Worm (Caenorhabditis elegans) whole organism, L4/young adult: ENCODE results near the gene F59B10.4.

Source experiments
- W03F9.2 ChIP-seq: fragments of 150-350 bp; optimal IDR thresholded peaks from 2 replicates; lab custom pipeline; 2014; ENCODE audit warnings: missing biosample characterization, missing genetic modification characterization
- dao-5 ChIP-seq: sonication (generic microtip); optimal IDR thresholded peaks from 2 replicates; lab custom pipeline; 2016; ENCODE audit warnings: missing genotype, missing genetic modification characterization, moderate library complexity, missing compliant biosample characterization
- him-1 ChIP-seq: sonication (generic microtip); optimal IDR thresholded peaks from 2 replicates; lab custom pipeline; 2016; ENCODE audit warnings: missing genotype, missing genetic modification reagents, missing genetic modification characterization, missing compliant biosample characterization

The F59B10.4 gene

ce11 chrII:10519017-10519416 lies at the start of gene F59B10.4:
Gene F59B10.4, minus strand, starts transcription at chrII:10519117.
- TF ChIP-seq W03F9.2 (tag; lab: Kevin White, UChicago) (no peak), him-1 (tag; lab: Kevin White, UChicago) (no peak), dao-5 (tag; lab: Kevin White, UChicago) (no peak)

- no peak for TF ChIP-seq dao-5 (tag; lab: Kevin White, UChicago)
- no peak for TF ChIP-seq him-1 (tag; lab: Kevin White, UChicago)
- TF ChIP-seq W03F9.2 (tag; lab: Kevin White, UChicago), result no peak
These were observed 47.5 kb upstream of the F59B10.4 start for ce11 chrII:10566458-10566857.

ce11 chrII:10564578-10564977 lies 45.7 kb upstream of the F59B10.4 start, which contains the start of the genes C06A1.6 and C06A1.7:
Gene C06A1.6, minus strand, starts transcription at chrII:10564678.
Gene C06A1.7, plus strand, starts transcription at chrII:10564891.
- TF ChIP-seq dao-5 (tag; lab: Kevin White, UChicago) (no peak), him-1 (tag; lab: Kevin White, UChicago) (no peak), W03F9.2 (tag; lab: Kevin White, UChicago) (no peak)

ce11 chrII:10563368-10563767 lies 44.5 kb upstream of the F59B10.4 start, which contains the start of gene cdc-48.1:
Gene cdc-48.1, minus strand, starts transcription at chrII:10563407.
- TF ChIP-seq him-1 (tag; lab: Kevin White, UChicago) (peak; percentile 100), dao-5 (tag; lab: Kevin White, UChicago) (peak; percentile 80), W03F9.2 (tag; lab: Kevin White, UChicago) (peak; percentile 99)

ce11 chrII:10559671-10560184 lies 40.8 kb upstream of the F59B10.4 start:
- no peak for TF ChIP-seq dao-5 (tag; lab: Kevin White, UChicago)

ce11 chrII:10558962-10559415 lies 40.1 kb upstream of the F59B10.4 start:
- TF ChIP-seq W03F9.2 (tag; lab: Kevin White, UChicago) (no peak), dao-5 (tag; lab: Kevin White, UChicago) (no peak), him-1 (tag; lab: Kevin White, UChicago) (no peak)

ce11 chrII:10558345-10558744 lies 39.4 kb upstream of the F59B10.4 start:
- no peak for TF ChIP-seq him-1 (tag; lab: Kevin White, UChicago)
- no peak for TF ChIP-seq dao-5 (tag; lab: Kevin White, UChicago)
- no peak for TF ChIP-seq W03F9.2 (tag; lab: Kevin White, UChicago)

- TF ChIP-seq dao-5 (tag; lab: Kevin White, UChicago) (no peak), him-1 (tag; lab: Kevin White, UChicago) (no peak), W03F9.2 (tag; lab: Kevin White, UChicago) (no peak)
These were observed 38.3 kb upstream of the F59B10.4 start for ce11 chrII:10557206-10557574.

- TF ChIP-seq dao-5 (tag; lab: Kevin White, UChicago) (no peak), W03F9.2 (tag; lab: Kevin White, UChicago) (no peak), him-1 (tag; lab: Kevin White, UChicago) (no peak)
These were observed 37.8 kb upstream of the F59B10.4 start for ce11 chrII:10556550-10557205.

ce11 chrII:10555484-10556075 lies 36.7 kb upstream of the F59B10.4 start:
- TF ChIP-seq dao-5 (tag; lab: Kevin White, UChicago), result no peak
- no peak for TF ChIP-seq W03F9.2 (tag; lab: Kevin White, UChicago)
- TF ChIP-seq him-1 (tag; lab: Kevin White, UChicago), result no peak

ce11 chrII:10554972-10555371 lies 36.1 kb upstream of the F59B10.4 start, which contains the start of gene mnk-1:
Gene mnk-1, minus strand, starts transcription at chrII:10555044.
- no peak for TF ChIP-seq him-1 (tag; lab: Kevin White, UChicago)
- TF ChIP-seq W03F9.2 (tag; lab: Kevin White, UChicago), result no peak
- no peak for TF ChIP-seq dao-5 (tag; lab: Kevin White, UChicago)

- no peak for TF ChIP-seq him-1 (tag; lab: Kevin White, UChicago)
- no peak for TF ChIP-seq W03F9.2 (tag; lab: Kevin White, UChicago)
- TF ChIP-seq dao-5 (tag; lab: Kevin White, UChicago), result no peak
These were observed 35.1 kb upstream of the F59B10.4 start for ce11 chrII:10554046-10554399.

ce11 chrII:10553377-10554045 lies 34.6 kb upstream of the F59B10.4 start:
- no peak for TF ChIP-seq W03F9.2 (tag; lab: Kevin White, UChicago)
- no peak for TF ChIP-seq dao-5 (tag; lab: Kevin White, UChicago)
- no peak for TF ChIP-seq him-1 (tag; lab: Kevin White, UChicago)
